Worm (Caenorhabditis elegans) whole organism, late embryonic: Measurements from ENCODE around the gene M03F8.6.
A peak's percentile ranks its signal among the peaks of the same experiment; 100 is the strongest.

Experiments
- C08G9.2 ChIP-seq: sonication (generic microtip); optimal IDR thresholded peaks from 2 replicates; lab custom pipeline; 2016; ENCODE audit warnings: mild to moderate bottlenecking, missing genetic modification characterization, moderate library complexity, missing compliant biosample characterization
- F13H6.1 ChIP-seq: sonication (generic microtip); optimal IDR thresholded peaks from 2 replicates; lab custom pipeline; 2016; ENCODE audit warnings: missing genetic modification characterization, missing compliant biosample characterization
- K02D7.2 ChIP-seq: sonication (generic microtip); optimal IDR thresholded peaks from 2 replicates; lab custom pipeline; 2017; ENCODE audit warnings: mild to moderate bottlenecking, missing genetic modification characterization, missing compliant biosample characterization
- K09A11.1 ChIP-seq: sonication (generic microtip); optimal IDR thresholded peaks from 2 replicates; lab custom pipeline; 2017; ENCODE audit warnings: antibody characterized with exemption, mild to moderate bottlenecking, missing genetic modification characterization, missing compliant biosample characterization; ENCODE audit not compliant: insufficient read depth
- ahr-1 ChIP-seq: sonication (generic microtip); optimal IDR thresholded peaks from 2 replicates; lab custom pipeline; 2016; ENCODE audit warnings: missing genetic modification characterization, missing compliant biosample characterization
- ceh-14 ChIP-seq: sonication (generic microtip); optimal IDR thresholded peaks from 2 replicates; lab custom pipeline; 2016; ENCODE audit warnings: missing genotype, missing genetic modification characterization, missing compliant biosample characterization
- ceh-18 ChIP-seq: sonication (generic microtip); optimal IDR thresholded peaks from 2 replicates; lab custom pipeline; 2016; ENCODE audit warnings: missing genetic modification characterization, missing compliant biosample characterization
- ceh-19 ChIP-seq: fragments of 200-800 bp; sonication (Bioruptor generic); optimal IDR thresholded peaks from 2 replicates; lab custom pipeline; 2018; ENCODE audit warnings: mild to moderate bottlenecking, missing genetic modification characterization, missing compliant biosample characterization
- ceh-2 ChIP-seq: sonication (generic microtip); optimal IDR thresholded peaks from 2 replicates; lab custom pipeline; 2016; ENCODE audit warnings: missing genotype, missing genetic modification characterization, missing compliant biosample characterization
- ceh-22 ChIP-seq: sonication (generic microtip); optimal IDR thresholded peaks from 2 replicates; lab custom pipeline; 2017; ENCODE audit warnings: missing biosample characterization, missing genetic modification characterization
- ceh-24 ChIP-seq: sonication (generic microtip); optimal IDR thresholded peaks from 2 replicates; lab custom pipeline; 2016; ENCODE audit warnings: mild to moderate bottlenecking, missing genetic modification characterization, missing compliant biosample characterization
- ceh-30 ChIP-seq: fragments of 150-350 bp; optimal IDR thresholded peaks from 2 replicates; lab custom pipeline; 2014; ENCODE audit warnings: missing biosample characterization, missing genetic modification characterization
- ceh-31 ChIP-seq: sonication (generic microtip); optimal IDR thresholded peaks from 2 replicates; lab custom pipeline; 2016; ENCODE audit warnings: missing genetic modification characterization, missing compliant biosample characterization
- ceh-48 ChIP-seq: sonication (generic microtip); optimal IDR thresholded peaks from 2 replicates; lab custom pipeline; 2016; ENCODE audit warnings: missing genetic modification characterization, inconsistent platforms, missing compliant biosample characterization
- ceh-9 ChIP-seq: sonication (generic microtip); optimal IDR thresholded peaks from 2 replicates; lab custom pipeline; 2016; ENCODE audit warnings: mild to moderate bottlenecking, missing genetic modification characterization, inconsistent platforms, missing compliant biosample characterization
- dmd-4 ChIP-seq: sonication (generic microtip); optimal IDR thresholded peaks from 2 replicates; lab custom pipeline; 2016; ENCODE audit warnings: borderline replicate concordance, missing genetic modification characterization, missing compliant biosample characterization
- dve-1 ChIP-seq: sonication (generic microtip); optimal IDR thresholded peaks from 2 replicates; lab custom pipeline; 2017; ENCODE audit warnings: antibody characterized with exemption, mild to moderate bottlenecking, missing genetic modification characterization, missing compliant biosample characterization
- elt-2 ChIP-seq: sonication (generic microtip); optimal IDR thresholded peaks from 2 replicates; lab custom pipeline; 2016; ENCODE audit warnings: missing genetic modification reagents, missing genetic modification characterization, missing compliant biosample characterization
- ets-4 ChIP-seq: sonication (generic microtip); optimal IDR thresholded peaks from 2 replicates; lab custom pipeline; 2016; ENCODE audit warnings: missing genetic modification characterization, missing compliant biosample characterization
- eyg-1 ChIP-seq: sonication (generic microtip); optimal IDR thresholded peaks from 2 replicates; lab custom pipeline; 2016; ENCODE audit warnings: missing genotype, missing genetic modification characterization, missing compliant biosample characterization
- fax-1 ChIP-seq: sonication (generic microtip); optimal IDR thresholded peaks from 2 replicates; lab custom pipeline; 2016; ENCODE audit warnings: missing genotype, missing genetic modification characterization, missing compliant biosample characterization
- gmeb-2 ChIP-seq: sonication (generic microtip); optimal IDR thresholded peaks from 2 replicates; lab custom pipeline; 2016; ENCODE audit warnings: missing genetic modification characterization, inconsistent platforms, missing compliant biosample characterization
- hlh-13 ChIP-seq: fragments of 200-800 bp; sonication (Bioruptor generic); optimal IDR thresholded peaks from 2 replicates; lab custom pipeline; 2018; ENCODE audit warnings: mild to moderate bottlenecking, missing genetic modification characterization, missing compliant biosample characterization
- hlh-15 ChIP-seq: sonication (generic microtip); optimal IDR thresholded peaks from 2 replicates; lab custom pipeline; 2016; ENCODE audit warnings: missing genetic modification characterization, missing compliant biosample characterization
- hlh-30 ChIP-seq: sonication (generic microtip); optimal IDR thresholded peaks from 2 replicates; lab custom pipeline; 2017; ENCODE audit warnings: antibody characterized with exemption, missing genetic modification characterization, missing compliant biosample characterization; ENCODE audit not compliant: insufficient read depth
- hlh-6 ChIP-seq: sonication (generic microtip); optimal IDR thresholded peaks from 2 replicates; lab custom pipeline; 2016; ENCODE audit warnings: missing genotype, missing genetic modification characterization, missing compliant biosample characterization
- lim-6 ChIP-seq: sonication (generic microtip); optimal IDR thresholded peaks from 2 replicates; lab custom pipeline; 2016; ENCODE audit warnings: missing genetic modification characterization, missing compliant biosample characterization
- lin-11 ChIP-seq: fragments of 200-800 bp; sonication (Bioruptor generic); optimal IDR thresholded peaks from 2 replicates; lab custom pipeline; 2018; ENCODE audit warnings: mild to moderate bottlenecking, missing genetic modification characterization, missing compliant biosample characterization
- madf-2 ChIP-seq: sonication (generic microtip); optimal IDR thresholded peaks from 2 replicates; lab custom pipeline; 2017; ENCODE audit warnings: missing genetic modification characterization, missing compliant biosample characterization
- mec-3 ChIP-seq: sonication (generic microtip); optimal IDR thresholded peaks from 2 replicates; lab custom pipeline; 2016; ENCODE audit warnings: borderline replicate concordance, missing genetic modification characterization, missing compliant biosample characterization
- nfya-1 ChIP-seq: sonication (generic microtip); optimal IDR thresholded peaks from 2 replicates; lab custom pipeline; 2017; ENCODE audit warnings: missing genetic modification characterization, mild to moderate bottlenecking, missing compliant biosample characterization, antibody characterized with exemption, moderate library complexity
- npax-4 ChIP-seq: sonication (generic microtip); optimal IDR thresholded peaks from 2 replicates; lab custom pipeline; 2016; ENCODE audit warnings: missing genetic modification characterization, missing compliant biosample characterization
- odd-2 ChIP-seq: sonication (generic microtip); optimal IDR thresholded peaks from 2 replicates; lab custom pipeline; 2017; ENCODE audit warnings: antibody characterized with exemption, mild to moderate bottlenecking, missing genetic modification characterization, missing compliant biosample characterization
- pax-1 ChIP-seq: fragments of 150-350 bp; optimal IDR thresholded peaks from 2 replicates; lab custom pipeline; 2014; ENCODE audit warnings: missing biosample characterization, missing genetic modification characterization
- pha-4 ChIP-seq: fragments of 150-350 bp; optimal IDR thresholded peaks from 2 replicates; lab custom pipeline; 2018; ENCODE audit warnings: missing biosample characterization, missing genetic modification reagents, missing genetic modification characterization
- ref-2 ChIP-seq: sonication (generic microtip); optimal IDR thresholded peaks from 2 replicates; lab custom pipeline; 2016; ENCODE audit warnings: missing genetic modification characterization, missing compliant biosample characterization
- rnt-1 ChIP-seq: sonication (generic microtip); optimal IDR thresholded peaks from 2 replicates; lab custom pipeline; 2016; ENCODE audit warnings: missing genetic modification characterization, missing compliant biosample characterization
- sdc-2 ChIP-seq: sonication (generic microtip); optimal IDR thresholded peaks from 2 replicates; lab custom pipeline; 2016; ENCODE audit warnings: missing genotype, missing genetic modification characterization, missing compliant biosample characterization
- syd-9 ChIP-seq: sonication (generic microtip); optimal IDR thresholded peaks from 2 replicates; lab custom pipeline; 2016; ENCODE audit warnings: mild to moderate bottlenecking, missing genetic modification characterization, moderate library complexity, missing compliant biosample characterization
- tbx-7 ChIP-seq: sonication (generic microtip); optimal IDR thresholded peaks from 2 replicates; lab custom pipeline; 2016; ENCODE audit warnings: missing genotype, missing genetic modification characterization, missing compliant biosample characterization
- ttx-3 ChIP-seq: sonication (generic microtip); optimal IDR thresholded peaks from 2 replicates; lab custom pipeline; 2016; ENCODE audit warnings: missing genetic modification reagents, missing genetic modification characterization, missing compliant biosample characterization
- unc-3 ChIP-seq, 2 experiments: fragments of 200-800 bp in 1 of 2; sonication (Bioruptor generic) in 1 of 2; sonication (generic microtip) in 1 of 2; conservative IDR thresholded peaks in 1 of 2; optimal IDR thresholded peaks in 1 of 2; 2 replicates each; pipeline versions ENCODE4 v1.3.6 to Lab custom; 2016 to 2022; ENCODE audit warnings: missing compliant biosample characterization in 2 of 2, missing genetic modification characterization in 2 of 2, missing genetic modification reagents in 1 of 2
- unc-42 ChIP-seq: sonication (generic microtip); optimal IDR thresholded peaks from 2 replicates; lab custom pipeline; 2016; ENCODE audit warnings: missing genotype, missing genetic modification characterization, missing compliant biosample characterization
- unc-55 ChIP-seq: sonication (generic microtip); optimal IDR thresholded peaks from 2 replicates; lab custom pipeline; 2017; ENCODE audit warnings: missing biosample characterization, missing genetic modification reagents, missing genetic modification characterization
- unc-86 ChIP-seq: sonication (generic microtip); optimal IDR thresholded peaks from 2 replicates; lab custom pipeline; 2016; ENCODE audit warnings: missing genetic modification characterization, missing compliant biosample characterization
- zip-5 ChIP-seq: sonication (generic microtip); optimal IDR thresholded peaks from 2 replicates; lab custom pipeline; 2016; ENCODE audit warnings: missing genetic modification characterization, missing compliant biosample characterization

The M03F8.6 gene

ce11 chrV:5922236-5922635 is 32.4 kb downstream of the M03F8.6 start, which contains the start of gene srsx-18:
TSS of gene srsx-18 (plus strand) at chrV:5922536.
- TF ChIP-seq pax-1 (no peak), lin-11 (tag; lab: Kevin White, UChicago) (no peak), dmd-4 (no peak), unc-55 (GFP tag; lab: Kevin White, UChicago) (no peak), syd-9 (tag; lab: Kevin White, UChicago) (no peak)

ce11 chrV:5921761-5922160 is 32.9 kb downstream of the M03F8.6 start:
- TF ChIP-seq pha-4 (tag; lab: Kevin White, UChicago) (no peak), hlh-6 (tag; lab: Kevin White, UChicago) (no peak), nfya-1 (tag; lab: Kevin White, UChicago) (no peak), hlh-13 (GFP tag; lab: Kevin White, UChicago) (no peak), F13H6.1 (tag; lab: Kevin White, UChicago) (no peak), ceh-2 (no peak), lin-11 (tag; lab: Kevin White, UChicago) (no peak), ceh-9 (tag; lab: Kevin White, UChicago) (no peak), unc-86 (tag; lab: Kevin White, UChicago) (no peak), unc-55 (GFP tag; lab: Kevin White, UChicago) (no peak), elt-2 (tag; lab: Kevin White, UChicago) (no peak), ets-4 (tag; lab: Kevin White, UChicago) (no peak), lim-6 (tag; lab: Kevin White, UChicago) (no peak)

ce11 chrV:5919887-5920286 is 34.8 kb downstream of the M03F8.6 start, which contains the start of gene C04E6.12:
TSS of gene C04E6.12 (minus strand) at chrV:5919987.
- TF ChIP-seq odd-2 (no peak), K02D7.2 (tag; lab: Kevin White, UChicago) (no peak), unc-3 (GFP tag; conservative IDR thresholded peaks at IDR 0.05; lab: Robert Waterston, UW) (no peak), unc-3 (tag; optimal IDR thresholded peaks at IDR 0.05; lab: Kevin White, UChicago) (no peak), hlh-13 (GFP tag; lab: Kevin White, UChicago) (no peak), eyg-1 (tag; lab: Kevin White, UChicago) (no peak), ceh-22 (tag; lab: Kevin White, UChicago) (no peak), hlh-30 (tag; lab: Kevin White, UChicago) (no peak), unc-42 (no peak), ceh-19 (GFP tag; lab: Kevin White, UChicago) (no peak), tbx-7 (no peak), hlh-15 (no peak), ceh-18 (tag; lab: Kevin White, UChicago) (no peak), ceh-48 (no peak), ceh-30 (tag; lab: Kevin White, UChicago) (no peak)

- TF ChIP-seq gmeb-2 (tag; lab: Kevin White, UChicago), result no peak
- TF ChIP-seq ref-2 (tag; lab: Kevin White, UChicago), result peak; percentile 89
- no peak for TF ChIP-seq ceh-24 (tag; lab: Kevin White, UChicago)
- TF ChIP-seq madf-2, result peak; percentile 36
- no peak for TF ChIP-seq pha-4 (tag; lab: Kevin White, UChicago)
- peak; percentile 27 for TF ChIP-seq ahr-1 (tag; lab: Kevin White, UChicago)
- TF ChIP-seq ttx-3 (tag; lab: Kevin White, UChicago), result peak; percentile 11
- TF ChIP-seq ceh-2, result peak; percentile 94
- peak; percentile 66 for TF ChIP-seq fax-1 (tag; lab: Kevin White, UChicago)
- TF ChIP-seq ceh-14, result peak; percentile 69
- no peak for TF ChIP-seq dve-1
- peak; percentile 96 for TF ChIP-seq ets-4 (tag; lab: Kevin White, UChicago)
- TF ChIP-seq C08G9.2 (tag; lab: Kevin White, UChicago), result peak; percentile 98
- no peak for TF ChIP-seq npax-4 (tag; lab: Kevin White, UChicago)
- peak; percentile 94 for TF ChIP-seq ceh-31
- peak; percentile 92 for TF ChIP-seq mec-3 (tag; lab: Kevin White, UChicago)
- TF ChIP-seq K09A11.1 (tag; lab: Kevin White, UChicago), result no peak
- TF ChIP-seq F13H6.1 (tag; lab: Kevin White, UChicago), result peak; percentile 41
- peak; percentile 51 for TF ChIP-seq unc-42
- TF ChIP-seq tbx-7, result peak; percentile 97
- TF ChIP-seq unc-86 (tag; lab: Kevin White, UChicago), result peak; percentile 12
- TF ChIP-seq rnt-1 (tag; lab: Kevin White, UChicago), result peak; percentile 74
- TF ChIP-seq lim-6 (tag; lab: Kevin White, UChicago), result peak; percentile 55
- TF ChIP-seq sdc-2 (tag; lab: Kevin White, UChicago), result no peak
- TF ChIP-seq zip-5 (tag; lab: Kevin White, UChicago), result peak; percentile 82
These were observed 36.9 kb downstream of the M03F8.6 start, which contains the start of gene lrpr-1 for ce11 chrV:5917707-5918106. TSS of gene lrpr-1 (minus strand) at chrV:5917891.
